Worm (Caenorhabditis elegans) whole organism, young adult: Measurements from ENCODE around the gene clec-254.
"Not testable (repeated sequence)": the region's sequence is repeated elsewhere in the genome, so short reads cannot be mapped to it uniquely, and the experiment has no call there.

Experiments
- Y53F4B.3 ChIP-seq: fragments of 200-800 bp; sonication (Bioruptor generic); IDR thresholded peaks from 2 replicates; pipeline ENCODE4 v1.3.6; 2022; ENCODE audit warnings: missing genetic modification reagents, missing genetic modification characterization, missing compliant biosample characterization
- ama-1 ChIP-seq, 3 experiments: fragments of 150-350 bp in 1 of 3; sonication (generic microtip) in 2 of 3; optimal IDR thresholded peaks; 2 replicates each; lab custom pipeline; 2014 to 2018; ENCODE audit warnings: missing biosample characterization in 2 of 3, missing genetic modification characterization in 2 of 3, missing genetic modification reagents in 2 of 3
- atf-7 ChIP-seq: sonication (generic microtip); optimal IDR thresholded peaks from 2 replicates; lab custom pipeline; 2017; ENCODE audit warnings: mild to moderate bottlenecking, missing genetic modification characterization, missing compliant biosample characterization
- dpl-1 ChIP-seq: fragments of 150-350 bp; optimal IDR thresholded peaks from 2 replicates; lab custom pipeline; 2014; ENCODE audit warnings: missing biosample characterization, missing genetic modification reagents, missing genetic modification characterization
- ets-4 ChIP-seq: fragments of 200-800 bp; sonication (Bioruptor generic); optimal IDR thresholded peaks from 2 replicates; lab custom pipeline; 2018; ENCODE audit warnings: mild to moderate bottlenecking, missing genetic modification characterization, missing compliant biosample characterization
- hmg-20 ChIP-seq: fragments of 200-800 bp; sonication (Bioruptor generic); IDR thresholded peaks from 2 replicates; pipeline ENCODE4 v1.3.6; 2022; ENCODE audit warnings: missing genetic modification reagents, missing genetic modification characterization, missing compliant biosample characterization
- let-607 ChIP-seq, 2 experiments: fragments of 200-800 bp in 1 of 2; sonication (Bioruptor generic) in 1 of 2; sonication (generic microtip) in 1 of 2; optimal IDR thresholded peaks; 2 replicates each; lab custom pipeline; 2016 to 2018; ENCODE audit warnings: mild to moderate bottlenecking in 2 of 2, missing compliant biosample characterization in 2 of 2, missing genetic modification characterization in 2 of 2, moderate library complexity in 2 of 2, missing genotype in 1 of 2
- madf-10 ChIP-seq: sonication (generic microtip); optimal IDR thresholded peaks from 2 replicates; lab custom pipeline; 2016; ENCODE audit warnings: mild to moderate bottlenecking, missing genetic modification characterization, missing compliant biosample characterization

DNA sequence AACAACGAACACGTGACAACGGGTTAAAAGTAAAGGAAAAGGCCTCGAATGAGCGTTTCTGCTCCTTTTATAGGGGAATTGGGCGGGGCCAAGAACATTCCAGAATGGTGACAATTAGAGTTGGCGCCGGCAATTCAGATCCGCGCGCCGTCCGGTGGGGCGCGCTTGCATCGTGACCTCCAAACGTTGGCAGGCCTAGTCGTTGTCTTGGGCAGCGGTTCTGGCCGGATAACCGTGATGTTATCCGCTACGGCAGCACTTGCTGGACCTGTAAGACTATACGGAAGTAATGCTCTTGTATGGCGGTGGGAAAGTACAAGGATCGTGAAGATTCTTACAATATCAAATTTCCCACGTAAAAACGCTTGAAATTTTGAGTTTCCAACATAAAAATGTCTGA is 29.4 kb downstream of the clec-254 start:
- TF ChIP-seq dpl-1; hmg-20 (GFP tag; lab: Robert Waterston, UW); ama-1 (optimal IDR thresholded peaks at IDR 0.05; lab: Kevin White, UChicago); ama-1 (GFP tag; optimal IDR thresholded peaks at IDR 0.05; lab: Kevin White, UChicago); atf-7 (tag; lab: Kevin White, UChicago); let-607 (tag; optimal IDR thresholded peaks at IDR 0.05; lab: Kevin White, UChicago); Y53F4B.3 (GFP tag; lab: Robert Waterston, UW); ets-4 (GFP tag; lab: Kevin White, UChicago); madf-10 (tag; lab: Kevin White, UChicago): not testable (repeated sequence)
